Worm (Caenorhabditis elegans): Measurements from ENCODE around the gene nlp-70.

The nlp-70 gene

DNA sequence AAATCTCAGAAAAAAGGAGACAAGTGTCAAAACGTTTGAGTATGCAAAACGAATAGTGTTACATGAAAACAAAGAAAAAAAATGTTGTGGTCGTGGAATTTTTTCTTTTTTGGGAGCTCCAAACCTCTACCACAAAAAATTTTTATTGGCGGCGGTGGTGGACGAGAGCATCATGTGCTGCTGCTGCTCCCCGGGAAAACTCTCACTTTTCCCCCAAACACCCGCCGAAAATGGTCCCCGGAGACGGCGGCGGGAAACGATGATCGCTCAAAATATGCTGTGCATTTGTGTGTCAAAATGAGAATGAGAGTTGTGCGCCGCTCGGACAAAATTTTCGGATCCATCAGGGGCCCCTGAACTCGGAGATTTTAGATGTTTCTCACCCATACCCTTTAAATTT lies 23.1 kb upstream of the nlp-70 start:
- TF ChIP-seq unc-62 (GFP tag; optimal IDR thresholded peaks at IDR 0.05 in 1 of 2) (peak in 1 of 2 experiments; percentile 50), unc-62 (tag; optimal IDR thresholded peaks at IDR 0.05) (no peak), daf-12 (tag; optimal IDR thresholded peaks at IDR 0.05) (no peak), set-16 (GFP tag; IDR thresholded peaks at IDR 0.05) (peak; percentile 59; the same call in 1 of the 2 replicates)

DNA sequence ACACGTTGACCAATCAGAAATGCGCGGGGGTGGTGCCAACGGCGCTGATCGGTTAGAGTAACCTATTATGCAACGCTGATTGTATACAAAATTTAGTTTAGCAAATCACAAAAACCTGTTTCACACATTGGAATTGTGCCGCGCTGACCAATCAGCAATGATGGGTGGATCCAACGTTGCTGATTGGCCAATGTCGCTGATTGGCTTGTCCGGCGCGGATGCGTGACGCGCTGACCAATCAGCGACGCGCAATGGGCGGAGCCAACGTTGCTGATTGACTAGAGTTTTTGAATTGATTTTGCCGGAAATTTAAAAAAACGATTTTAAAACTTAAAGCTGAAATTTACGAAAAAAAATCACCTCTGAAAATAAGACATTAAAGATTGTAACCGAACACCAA lies 12.6 kb upstream of the nlp-70 start:
- TF ChIP-seq gei-8 (GFP tag; optimal IDR thresholded peaks at IDR 0.05): no peak
- no peak for TF ChIP-seq fkh-10 (GFP tag; optimal IDR thresholded peaks at IDR 0.05)
- no peak for TF ChIP-seq aly-2 (tag; optimal IDR thresholded peaks at IDR 0.05)
- no peak for TF ChIP-seq dmd-8 (GFP tag; IDR thresholded peaks at IDR 0.05)
- no peak for TF ChIP-seq zfp-2 (tag; optimal IDR thresholded peaks at IDR 0.05)
- no peak for TF ChIP-seq lsy-2 (tag; optimal IDR thresholded peaks at IDR 0.05)
- TF ChIP-seq aha-1 (tag): no peak
- no peak for TF ChIP-seq ztf-7 (tag; optimal IDR thresholded peaks at IDR 0.05)

DNA sequence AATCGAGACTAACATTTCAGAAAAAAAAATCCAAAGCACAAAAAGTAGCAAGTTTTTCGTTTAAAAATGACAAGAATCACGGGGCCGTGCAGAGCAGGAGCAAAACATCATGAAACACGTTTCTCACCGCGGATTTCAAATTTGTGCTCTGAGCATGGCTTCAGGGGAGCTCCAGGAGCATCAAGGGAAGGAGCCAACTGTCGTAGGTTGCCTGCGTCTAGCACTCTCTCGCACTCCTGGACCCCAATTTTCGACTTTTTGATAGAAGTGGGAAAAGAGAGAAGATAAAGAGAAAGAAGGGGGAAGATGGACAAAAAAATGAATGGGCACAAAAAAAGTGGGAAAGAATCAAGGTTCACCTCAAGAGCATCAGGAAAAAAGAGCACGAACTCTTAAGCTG lies 12.1 kb upstream of the nlp-70 start:
- TF ChIP-seq jun-1 (tag; optimal IDR thresholded peaks at IDR 0.05) (no peak), set-16 (GFP tag; IDR thresholded peaks at IDR 0.05) (peak; percentile 22; the same call in 1 of the 2 replicates), ZK546.5 (tag; optimal IDR thresholded peaks at IDR 0.05) (no peak), snpc-4 (tag; optimal IDR thresholded peaks at IDR 0.05) (no peak), ceh-20 (GFP tag; IDR thresholded peaks at IDR 0.05) (0 out of 2 replicates have a peak, but pooled peaks have one; percentile 35), unc-62 (GFP tag; optimal IDR thresholded peaks at IDR 0.05 in 1 of 2) (peak in 1 of 2 experiments; percentile 41), unc-62 (tag; optimal IDR thresholded peaks at IDR 0.05) (no peak), nhr-77 (tag; optimal IDR thresholded peaks at IDR 0.05) (no peak), daf-16 (GFP tag; optimal IDR thresholded peaks at IDR 0.05) (peak in 1 of 2 experiments; percentile 11), daf-16 (tag; optimal IDR thresholded peaks at IDR 0.05) (no peak), T26A8.4 (GFP tag; IDR thresholded peaks at IDR 0.05) (no peak)

DNA sequence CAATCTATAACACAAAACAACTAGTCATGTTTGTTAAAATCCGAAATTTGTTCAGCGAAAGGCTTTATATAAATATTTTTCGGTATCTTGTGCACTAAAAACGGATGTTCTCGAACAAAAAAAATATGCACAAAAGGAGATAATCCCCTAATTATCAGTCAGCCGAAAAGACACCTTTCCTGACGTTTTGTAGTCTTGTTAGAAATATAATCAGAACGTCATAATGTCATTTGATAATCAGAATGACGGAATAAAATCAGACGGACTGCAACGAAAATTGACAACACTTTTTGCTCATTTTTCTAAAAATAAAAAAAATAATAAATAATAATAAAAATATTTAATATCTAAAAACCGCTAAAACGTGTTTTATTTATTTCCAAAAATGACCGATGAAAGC lies 11.2 kb upstream of the nlp-70 start:
- TF ChIP-seq fkh-10 (GFP tag; optimal IDR thresholded peaks at IDR 0.05): no peak
- no peak for TF ChIP-seq tag-97 (GFP tag; IDR thresholded peaks at IDR 0.05)
- TF ChIP-seq daf-19 (GFP tag; conservative IDR thresholded peaks at IDR 0.05): no peak
- TF ChIP-seq Y48G9A.11 (GFP tag; IDR thresholded peaks at IDR 0.05): no peak
- TF ChIP-seq F49E8.2 (tag; optimal IDR thresholded peaks at IDR 0.05; ENCODE audit: borderline replicate concordance): no peak
- no peak for TF ChIP-seq Y75B8A.6 (GFP tag; IDR thresholded peaks at IDR 0.05)
- TF ChIP-seq ceh-28 (tag; optimal IDR thresholded peaks at IDR 0.05): no peak
- TF ChIP-seq nhr-25 (tag; optimal IDR thresholded peaks at IDR 0.05; ENCODE audit: borderline replicate concordance, insufficient read depth): no peak
- no peak for TF ChIP-seq snpc-1.2 (GFP tag; IDR thresholded peaks at IDR 0.05)
- no peak for TF ChIP-seq mxl-2 (GFP tag; conservative IDR thresholded peaks at IDR 0.05)
- TF ChIP-seq dve-1 (tag; optimal IDR thresholded peaks at IDR 0.05; ENCODE audit: insufficient read depth): no peak
- no peak for TF ChIP-seq unc-62 (GFP tag; optimal IDR thresholded peaks at IDR 0.05 in 1 of 2)
- no peak for TF ChIP-seq unc-62 (tag; optimal IDR thresholded peaks at IDR 0.05)

DNA sequence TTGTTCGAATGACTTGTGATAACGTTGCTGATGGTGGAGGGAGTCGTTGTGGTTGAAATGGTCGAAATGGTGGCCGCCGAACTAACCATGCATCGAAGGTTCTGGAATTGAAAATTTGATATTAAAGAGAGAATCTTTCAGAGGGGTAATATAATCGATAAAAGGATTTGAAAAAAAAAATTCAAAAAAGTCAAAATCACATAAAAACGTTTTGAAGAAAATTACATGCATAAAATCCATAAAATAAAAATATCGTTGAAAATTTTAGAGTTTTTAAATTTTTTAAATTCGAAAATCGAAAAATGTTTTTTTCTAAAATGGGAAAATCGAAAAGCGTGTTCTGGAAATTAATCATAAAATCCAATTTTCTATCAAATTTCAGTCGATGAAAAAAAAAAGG lies 8.9 kb upstream of the nlp-70 start, which contains the start of gene npr-5:
npr-5 (minus strand) TSS at position 101 of the 400 bp plus-strand sequence.
- TF ChIP-seq lin-39 (tag; optimal IDR thresholded peaks at IDR 0.05) (no peak), mdt-29 (GFP tag; IDR thresholded peaks at IDR 0.05) (no peak), dmd-9 (GFP tag; IDR thresholded peaks at IDR 0.05) (no peak), nhr-25 (tag; optimal IDR thresholded peaks at IDR 0.05; ENCODE audit: borderline replicate concordance, insufficient read depth) (no peak), Y48G9A.11 (GFP tag; IDR thresholded peaks at IDR 0.05) (no peak), dmd-6 (GFP tag; IDR thresholded peaks at IDR 0.05) (no peak), egl-43 (GFP tag; IDR thresholded peaks at IDR 0.05) (no peak), nhr-11 (tag; optimal IDR thresholded peaks at IDR 0.05) (no peak), lin-15B (tag; optimal IDR thresholded peaks at IDR 0.05) (no peak), gei-8 (GFP tag; optimal IDR thresholded peaks at IDR 0.05) (no peak), ZK337.2 (GFP tag; IDR thresholded peaks at IDR 0.05) (no peak)
